Worm (Caenorhabditis elegans) whole organism, L3 larva: ENCODE results near the gene puf-9.

Experiments used
- daf-12 ChIP-seq: fragments of 150-350 bp; optimal IDR thresholded peaks from 2 replicates; lab custom pipeline; 2014; ENCODE audit warnings: missing biosample characterization, missing genetic modification reagents, missing genetic modification characterization
- egl-27 ChIP-seq: sonication (generic microtip); optimal IDR thresholded peaks from 4 replicates; lab custom pipeline; 2017; ENCODE audit warnings: missing biosample characterization, missing genetic modification reagents, missing genetic modification characterization
- mdl-1 ChIP-seq: fragments of 150-350 bp; optimal IDR thresholded peaks from 2 replicates; lab custom pipeline; 2014; ENCODE audit warnings: missing biosample characterization, missing genetic modification characterization
- nhr-11 ChIP-seq: fragments of 150-350 bp; optimal IDR thresholded peaks from 2 replicates; lab custom pipeline; 2014; ENCODE audit warnings: missing biosample characterization, missing genetic modification characterization
- nhr-237 ChIP-seq: fragments of 150-350 bp; optimal IDR thresholded peaks from 2 replicates; lab custom pipeline; 2014; ENCODE audit warnings: missing biosample characterization, missing genetic modification characterization
- nhr-28 ChIP-seq: fragments of 150-350 bp; optimal IDR thresholded peaks from 2 replicates; lab custom pipeline; 2014; ENCODE audit warnings: missing biosample characterization, missing genetic modification characterization
- nhr-76 ChIP-seq: fragments of 150-350 bp; sonication (generic microtip); optimal IDR thresholded peaks from 5 replicates; lab custom pipeline; 2014; ENCODE audit warnings: missing biosample characterization, missing genetic modification characterization
- pha-4 ChIP-seq: fragments of 150-350 bp; optimal IDR thresholded peaks from 2 replicates; lab custom pipeline; 2014; ENCODE audit warnings: missing biosample characterization, missing genetic modification reagents, missing genetic modification characterization
- zag-1 ChIP-seq: fragments of 150-350 bp; optimal IDR thresholded peaks from 2 replicates; lab custom pipeline; 2014; ENCODE audit warnings: missing biosample characterization, missing genetic modification characterization
- ztf-11 ChIP-seq: fragments of 150-350 bp; optimal IDR thresholded peaks from 2 replicates; lab custom pipeline; 2014; ENCODE audit warnings: missing biosample characterization, missing genetic modification characterization

ce11 chrX:5841060-5841642 lies at the start of gene puf-9:
- peak; percentile 100 for TF ChIP-seq pha-4 (tag; lab: Kevin White, UChicago)
- TF ChIP-seq zag-1: peak; percentile 74
- peak; percentile 97 for TF ChIP-seq nhr-11 (tag; lab: Kevin White, UChicago)
- TF ChIP-seq egl-27: peak; percentile 95
- peak; percentile 87 for TF ChIP-seq nhr-28 (tag; lab: Kevin White, UChicago)
- peak; percentile 87 for TF ChIP-seq nhr-76
- TF ChIP-seq mdl-1 (tag; lab: Kevin White, UChicago): peak; percentile 96
- no peak for TF ChIP-seq ztf-11
- TF ChIP-seq nhr-237 (tag; lab: Kevin White, UChicago): no peak
- peak; percentile 78 for TF ChIP-seq daf-12 (tag; lab: Kevin White, UChicago)
